Fruit fly (Drosophila melanogaster): ENCODE results near the gene CG43693.

- TF ChIP-seq CG9139 (GFP tag; optimal IDR thresholded peaks at IDR 0.05) = no peak
- TF ChIP-seq Lpt (GFP tag; optimal IDR thresholded peaks at IDR 0.05) = no peak
- TF ChIP-seq achi (GFP tag; optimal IDR thresholded peaks at IDR 0.05) = no peak
- no peak for TF ChIP-seq Eip78C (GFP tag)
- no peak for TF ChIP-seq OdsH (GFP tag; optimal IDR thresholded peaks at IDR 0.05)
These were observed 49.5 kb downstream of the CG43693 start for dm6 chr3L:11001719-11002118.
